Fruit fly (Drosophila melanogaster) whole organism, prepupa: ENCODE results near the gene Calr.

Experiments used
- CG10631 ChIP-seq: fragments of 200-800 bp; sonication (Bioruptor generic); optimal IDR thresholded peaks from 2 replicates; lab custom pipeline; 2016; ENCODE audit warnings: missing biosample characterization, missing genetic modification characterization
- CG11294 ChIP-seq: fragments of 200-800 bp; sonication (Bioruptor generic); IDR thresholded peaks from 2 replicates; pipeline ENCODE4 v1.3.6; 2022; ENCODE audit warnings: missing biosample characterization, missing genetic modification characterization
- CG15336 ChIP-seq: fragments of 200-800 bp; sonication (Bioruptor generic); IDR thresholded peaks from 2 replicates; pipeline ENCODE4 v1.3.6; 2022; ENCODE audit warnings: missing biosample characterization, missing genetic modification characterization
- CG1621 ChIP-seq: fragments of 200-800 bp; sonication (Bioruptor generic); optimal IDR thresholded peaks from 3 replicates; lab custom pipeline; 2018; ENCODE audit warnings: missing biosample characterization, mild to moderate bottlenecking, missing genetic modification characterization
- CG31627 ChIP-seq: fragments of 200-800 bp; sonication (Bioruptor generic); optimal IDR thresholded peaks from 3 replicates; lab custom pipeline; 2016; ENCODE audit warnings: missing biosample characterization, missing genetic modification characterization
- CG34406 ChIP-seq: fragments of 200-800 bp; sonication (Bioruptor generic); optimal IDR thresholded peaks from 3 replicates; lab custom pipeline; 2016; ENCODE audit warnings: missing biosample characterization, missing genetic modification characterization
- CG4318 ChIP-seq: fragments of 200-800 bp; sonication (Bioruptor generic); optimal IDR thresholded peaks from 3 replicates; lab custom pipeline; 2017; ENCODE audit warnings: missing biosample characterization, mild to moderate bottlenecking, missing genetic modification characterization
- CG6163 ChIP-seq: fragments of 200-800 bp; sonication (Bioruptor generic); IDR thresholded peaks from 3 replicates; pipeline ENCODE4 v1.3.6; 2022; ENCODE audit warnings: missing biosample characterization, missing genetic modification characterization
- CG6792 ChIP-seq: fragments of 200-800 bp; sonication (Bioruptor generic); optimal IDR thresholded peaks from 3 replicates; lab custom pipeline; 2016; ENCODE audit warnings: missing biosample characterization, missing genetic modification characterization
- CG6808 ChIP-seq: fragments of 200-800 bp; sonication (Bioruptor generic); optimal IDR thresholded peaks from 3 replicates; lab custom pipeline; 2017; ENCODE audit warnings: missing biosample characterization, missing genetic modification characterization, mild to moderate bottlenecking, moderate library complexity, missing genetic modification reagents
- CG8632 ChIP-seq: fragments of 200-800 bp; sonication (Bioruptor generic); optimal IDR thresholded peaks from 3 replicates; lab custom pipeline; 2016; ENCODE audit warnings: missing biosample characterization, missing genetic modification characterization
- CG9139 ChIP-seq: fragments of 200-800 bp; sonication (Bioruptor generic); optimal IDR thresholded peaks from 3 replicates; lab custom pipeline; 2017; ENCODE audit warnings: missing biosample characterization, mild to moderate bottlenecking, missing genetic modification characterization
- Eip78C ChIP-seq: fragments of 200-800 bp; sonication (Bioruptor generic); peaks from one replicate; lab custom pipeline; 2016; ENCODE audit warnings: missing biosample characterization, missing genetic modification characterization
- Eip93F ChIP-seq: fragments of 200-800 bp; sonication (Bioruptor generic); optimal IDR thresholded peaks from 2 replicates; lab custom pipeline; 2016; ENCODE audit warnings: missing biosample characterization, mild to moderate bottlenecking, missing genetic modification characterization
- Ets21C ChIP-seq: fragments of 200-800 bp; sonication (Bioruptor generic); optimal IDR thresholded peaks from 3 replicates; lab custom pipeline; 2016; ENCODE audit warnings: missing biosample characterization, missing genetic modification characterization
- Hr4 ChIP-seq: fragments of 200-800 bp; sonication (Bioruptor generic); optimal IDR thresholded peaks from 3 replicates; lab custom pipeline; 2016; ENCODE audit warnings: missing biosample characterization, missing genetic modification characterization
- Lpt ChIP-seq: fragments of 200-800 bp; sonication (Bioruptor generic); optimal IDR thresholded peaks from 3 replicates; lab custom pipeline; 2016; ENCODE audit warnings: missing biosample characterization, missing genetic modification characterization
- achi ChIP-seq: fragments of 200-800 bp; sonication (Bioruptor generic); optimal IDR thresholded peaks from 3 replicates; lab custom pipeline; 2016; ENCODE audit warnings: missing biosample characterization, missing genetic modification characterization
- dac ChIP-seq: fragments of 200-800 bp; sonication (Bioruptor generic); optimal IDR thresholded peaks from 2 replicates; lab custom pipeline; 2017; ENCODE audit warnings: missing biosample characterization, mild to moderate bottlenecking, missing genetic modification characterization
- eg ChIP-seq: fragments of 200-800 bp; sonication (Bioruptor generic); IDR thresholded peaks from 3 replicates; pipeline ENCODE4 v1.3.6; 2022; ENCODE audit warnings: missing biosample characterization, missing genetic modification characterization
- esn ChIP-seq: fragments of 200-800 bp; sonication (Bioruptor generic); optimal IDR thresholded peaks from 2 replicates; lab custom pipeline; 2016; ENCODE audit warnings: missing biosample characterization, mild to moderate bottlenecking, missing genetic modification characterization, moderate library complexity
- fd59A ChIP-seq: fragments of 200-800 bp; sonication (Bioruptor generic); optimal IDR thresholded peaks from 2 replicates; lab custom pipeline; 2017; ENCODE audit warnings: missing biosample characterization, mild to moderate bottlenecking, missing genetic modification characterization, missing genetic modification reagents
- fkh ChIP-seq: fragments of 200-800 bp; sonication (Bioruptor generic); optimal IDR thresholded peaks from 3 replicates; lab custom pipeline; 2017; ENCODE audit warnings: missing biosample characterization, mild to moderate bottlenecking, missing genetic modification characterization, moderate library complexity
- pdm3 ChIP-seq: fragments of 200-800 bp; sonication (Bioruptor generic); optimal IDR thresholded peaks from 3 replicates; lab custom pipeline; 2016; ENCODE audit warnings: missing biosample characterization, missing genetic modification characterization
- spab ChIP-seq: fragments of 200-800 bp; sonication (Bioruptor generic); optimal IDR thresholded peaks from 2 replicates; lab custom pipeline; 2017; ENCODE audit warnings: missing biosample characterization, mild to moderate bottlenecking, missing genetic modification characterization, missing genetic modification reagents
- ss ChIP-seq, 2 experiments: fragments of 200-800 bp; sonication (Bioruptor generic); optimal IDR thresholded peaks; 2 replicates in 1 of 2; 3 replicates in 1 of 2; lab custom pipeline; 2017 to 2018; ENCODE audit warnings: mild to moderate bottlenecking in 2 of 2, missing biosample characterization in 2 of 2, missing genetic modification characterization in 2 of 2, moderate library complexity in 1 of 2
- svp ChIP-seq: fragments of 200-800 bp; sonication (Bioruptor generic); peaks from one replicate; lab custom pipeline; 2016; ENCODE audit warnings: missing biosample characterization, missing genetic modification characterization
- vri ChIP-seq: fragments of 200-800 bp; sonication (Bioruptor generic); optimal IDR thresholded peaks from 3 replicates; lab custom pipeline; 2016; ENCODE audit warnings: missing biosample characterization, mild to moderate bottlenecking, missing genetic modification characterization

Gene Calr

dm6 chr3R:9640313-9640712 lies 9.7 kb upstream of the Calr start:
- TF ChIP-seq CG15336 (GFP tag; lab: Robert Waterston, UW) (no peak), Eip78C (GFP tag; lab: Kevin White, UChicago) (no peak), pdm3 (GFP tag; lab: Kevin White, UChicago) (no peak), spab (GFP tag; lab: Kevin White, UChicago) (no peak)

DNA sequence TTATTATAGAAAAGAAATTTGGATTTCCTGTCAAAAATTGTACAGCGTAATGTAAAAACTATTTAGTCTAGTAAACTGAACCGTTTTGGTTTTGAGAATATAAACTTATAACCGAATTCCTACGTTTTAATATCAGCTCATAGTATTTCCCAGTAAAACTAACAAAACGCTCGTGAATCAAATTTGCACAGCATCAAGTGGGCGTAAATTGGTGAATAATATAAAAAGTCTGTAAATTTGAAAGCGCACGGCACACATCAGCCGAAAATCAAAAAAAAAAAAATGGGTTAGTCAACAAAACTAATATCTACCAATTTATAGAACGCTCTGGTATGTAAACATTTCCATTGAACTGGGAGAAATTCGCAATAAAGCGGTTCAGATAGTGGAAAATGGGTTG lies 7.2 kb upstream of the Calr start, which contains the start of gene Dh44:
Gene Dh44, plus strand, starts transcription at position 301 of the 400 bp plus-strand sequence.
- TF ChIP-seq dac (GFP tag; lab: Kevin White, UChicago): no peak
- TF ChIP-seq Hr4 (GFP tag; lab: Kevin White, UChicago): no peak
- no peak for TF ChIP-seq esn (GFP tag; lab: Kevin White, UChicago)

DNA sequence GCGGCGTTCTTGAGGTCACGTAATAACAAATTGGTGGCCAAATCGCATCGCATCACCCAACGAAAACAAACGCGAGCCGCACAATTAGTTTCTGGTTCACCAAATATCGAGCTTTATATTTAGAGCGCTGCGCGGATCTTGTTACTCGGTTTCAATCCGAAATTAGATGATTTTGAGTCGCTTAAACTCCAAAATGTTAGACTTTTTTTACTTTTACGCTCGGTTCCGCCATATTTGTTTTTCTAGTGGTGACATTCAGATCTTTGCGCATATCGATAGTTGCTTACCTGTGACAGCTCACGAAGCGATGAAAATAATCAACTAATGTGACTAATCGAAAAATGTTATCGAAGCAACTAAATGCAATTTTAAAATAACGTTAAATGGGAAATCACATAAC lies 6.7 kb upstream of the Calr start, which contains the start of gene Scm:
Gene Scm, minus strand, starts transcription at position 251 of the 400 bp plus-strand sequence.
- TF ChIP-seq achi: peak; percentile 65
- TF ChIP-seq Hr4 (GFP tag; lab: Kevin White, UChicago): no peak
- TF ChIP-seq ss (GFP tag; optimal IDR thresholded peaks at IDR 0.05; lab: Kevin White, UChicago): no peak
- TF ChIP-seq vri (GFP tag; lab: Kevin White, UChicago): peak; percentile 70
- peak; percentile 79 for TF ChIP-seq fkh (GFP tag; lab: Kevin White, UChicago)
- peak; percentile 15 for TF ChIP-seq esn (GFP tag; lab: Kevin White, UChicago)

- TF ChIP-seq CG34406: no peak
- TF ChIP-seq svp (GFP tag; lab: Kevin White, UChicago): peak; percentile 98
These were observed 1.7 kb upstream of the Calr start for dm6 chr3R:9632110-9632921.

DNA sequence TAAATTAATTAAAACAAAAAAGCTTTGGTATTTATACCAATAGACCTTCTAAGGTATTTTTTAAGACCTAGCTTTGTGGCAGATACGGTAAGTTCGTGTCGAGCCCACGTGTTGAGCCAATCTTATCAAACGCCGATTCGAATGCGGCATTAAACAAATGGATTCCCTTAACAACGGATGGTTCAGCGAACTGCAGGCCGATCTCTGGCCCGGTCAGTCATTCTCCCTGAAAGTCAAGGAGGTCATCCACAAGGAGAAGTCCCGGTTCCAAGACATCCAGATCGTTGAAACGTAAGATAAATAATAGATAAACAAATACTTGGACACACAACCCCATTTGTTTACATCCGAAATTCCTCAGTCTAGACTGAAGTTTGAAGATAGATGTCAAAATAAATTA lies 913 bp upstream of the Calr start, which contains the start of gene SpdS:
Gene SpdS, plus strand, starts transcription at position 78 of the 400 bp plus-strand sequence.
- no peak for TF ChIP-seq CG4318
- TF ChIP-seq CG11294 (GFP tag; lab: Robert Waterston, UW): no peak
- no peak for TF ChIP-seq Ets21C
- TF ChIP-seq fkh (GFP tag; lab: Kevin White, UChicago): peak; percentile 80
- no peak for TF ChIP-seq CG6808 (GFP tag; lab: Kevin White, UChicago)

- TF ChIP-seq CG1621 (peak; percentile 0), fd59A (GFP tag; lab: Kevin White, UChicago) (no peak), CG10631 (GFP tag; lab: Kevin White, UChicago) (no peak), ss (GFP tag; optimal IDR thresholded peaks at IDR 0.05; lab: Kevin White, UChicago) (peak in 1 of 2 experiments; percentile 8), dac (GFP tag; lab: Kevin White, UChicago) (no peak), CG6163 (GFP tag; lab: Robert Waterston, UW) (no peak), eg (no peak), CG6792 (no peak), CG9139 (GFP tag; lab: Kevin White, UChicago) (no peak), vri (GFP tag; lab: Kevin White, UChicago) (peak; percentile 10), CG31627 (no peak), Lpt (GFP tag; lab: Kevin White, UChicago) (no peak), pdm3 (GFP tag; lab: Kevin White, UChicago) (no peak), Eip93F (GFP tag; lab: Kevin White, UChicago) (no peak), CG8632 (GFP tag; lab: Kevin White, UChicago) (no peak), Eip78C (GFP tag; lab: Kevin White, UChicago) (no peak), CG4318 (no peak)
These were observed 508 bp downstream of the Calr start for dm6 chr3R:9630053-9630632.
